Worm (Caenorhabditis elegans) whole organism, L3 larva: Measurements from ENCODE around the gene ceh-81.

Source experiments
- R02D3.7 ChIP-seq: fragments of 150-350 bp; optimal IDR thresholded peaks from 2 replicates; lab custom pipeline; 2014; ENCODE audit warnings: missing biosample characterization, missing genetic modification characterization
- ZK546.5 ChIP-seq: sonication (generic microtip); optimal IDR thresholded peaks from 2 replicates; lab custom pipeline; 2017; ENCODE audit warnings: missing biosample characterization, missing genetic modification characterization
- aly-2 ChIP-seq: fragments of 150-350 bp; optimal IDR thresholded peaks from 2 replicates; lab custom pipeline; 2014; ENCODE audit warnings: missing biosample characterization, missing genetic modification characterization
- ama-1 ChIP-seq: fragments of 150-350 bp; optimal IDR thresholded peaks from 2 replicates; lab custom pipeline; 2018
- ceh-82 ChIP-seq: fragments of 150-350 bp; optimal IDR thresholded peaks from 2 replicates; lab custom pipeline; 2014; ENCODE audit warnings: missing biosample characterization, missing genetic modification characterization
- ceh-9 ChIP-seq: sonication (generic microtip); optimal IDR thresholded peaks from 2 replicates; lab custom pipeline; 2018; ENCODE audit warnings: missing biosample characterization, missing genetic modification characterization
- daf-12 ChIP-seq: fragments of 150-350 bp; optimal IDR thresholded peaks from 2 replicates; lab custom pipeline; 2014; ENCODE audit warnings: missing biosample characterization, missing genetic modification reagents, missing genetic modification characterization
- egl-27 ChIP-seq: sonication (generic microtip); optimal IDR thresholded peaks from 4 replicates; lab custom pipeline; 2017; ENCODE audit warnings: missing biosample characterization, missing genetic modification reagents, missing genetic modification characterization
- elt-1 ChIP-seq: fragments of 150-350 bp; optimal IDR thresholded peaks from 2 replicates; lab custom pipeline; 2014; ENCODE audit warnings: missing biosample characterization, missing genetic modification characterization
- elt-3 ChIP-seq, 3 experiments: fragments of 150-350 bp in 1 of 3; sonication (generic microtip) in 2 of 3; optimal IDR thresholded peaks; 2 replicates in 2 of 3; 4 replicates in 1 of 3; lab custom pipeline; 2014 to 2017; ENCODE audit warnings: missing biosample characterization in 3 of 3, missing genetic modification characterization in 3 of 3
- jun-1 ChIP-seq: fragments of 150-350 bp; optimal IDR thresholded peaks from 2 replicates; lab custom pipeline; 2014; ENCODE audit warnings: missing biosample characterization, missing genetic modification reagents, missing genetic modification characterization
- lsy-12 ChIP-seq: sonication (generic microtip); optimal IDR thresholded peaks from 2 replicates; lab custom pipeline; 2016; ENCODE audit warnings: mild to moderate bottlenecking, missing genetic modification characterization, missing compliant biosample characterization
- mdl-1 ChIP-seq: fragments of 150-350 bp; optimal IDR thresholded peaks from 2 replicates; lab custom pipeline; 2014; ENCODE audit warnings: missing biosample characterization, missing genetic modification characterization
- mml-1 ChIP-seq: fragments of 150-350 bp; sonication (generic microtip); optimal IDR thresholded peaks from 3 replicates; lab custom pipeline; 2014; ENCODE audit warnings: missing biosample characterization, missing genetic modification characterization
- nfya-1 ChIP-seq: sonication (generic microtip); optimal IDR thresholded peaks from 2 replicates; lab custom pipeline; 2017; ENCODE audit warnings: missing genetic modification characterization, mild to moderate bottlenecking, missing compliant biosample characterization, antibody characterized with exemption, moderate library complexity; ENCODE audit not compliant: insufficient read depth
- nhr-11 ChIP-seq: fragments of 150-350 bp; optimal IDR thresholded peaks from 2 replicates; lab custom pipeline; 2014; ENCODE audit warnings: missing biosample characterization, missing genetic modification characterization
- nhr-12 ChIP-seq: fragments of 150-350 bp; optimal IDR thresholded peaks from 2 replicates; lab custom pipeline; 2014; ENCODE audit warnings: missing biosample characterization, missing genetic modification characterization
- nhr-23 ChIP-seq: fragments of 150-350 bp; optimal IDR thresholded peaks from 2 replicates; lab custom pipeline; 2014; ENCODE audit warnings: missing biosample characterization, missing genetic modification reagents, missing genetic modification characterization
- nhr-237 ChIP-seq: fragments of 150-350 bp; optimal IDR thresholded peaks from 2 replicates; lab custom pipeline; 2014; ENCODE audit warnings: missing biosample characterization, missing genetic modification characterization
- nhr-25 ChIP-seq: sonication (generic microtip); optimal IDR thresholded peaks from 2 replicates; lab custom pipeline; 2017; ENCODE audit warnings: missing biosample characterization, missing genetic modification characterization
- nhr-28 ChIP-seq: fragments of 150-350 bp; optimal IDR thresholded peaks from 2 replicates; lab custom pipeline; 2014; ENCODE audit warnings: missing biosample characterization, missing genetic modification characterization
- nhr-43 ChIP-seq: sonication (generic microtip); optimal IDR thresholded peaks from 2 replicates; lab custom pipeline; 2016; ENCODE audit warnings: mild to moderate bottlenecking, missing genetic modification characterization, missing compliant biosample characterization; ENCODE audit not compliant: poor library complexity, severe bottlenecking
- nhr-67 ChIP-seq: fragments of 150-350 bp; optimal IDR thresholded peaks from 2 replicates; lab custom pipeline; 2014; ENCODE audit warnings: missing biosample characterization, missing genetic modification characterization
- nhr-76 ChIP-seq: fragments of 150-350 bp; sonication (generic microtip); optimal IDR thresholded peaks from 5 replicates; lab custom pipeline; 2014; ENCODE audit warnings: missing biosample characterization, missing genetic modification characterization
- nhr-77 ChIP-seq: fragments of 150-350 bp; optimal IDR thresholded peaks from 2 replicates; lab custom pipeline; 2014; ENCODE audit warnings: missing biosample characterization, missing genetic modification characterization
- pqm-1 ChIP-seq: fragments of 150-350 bp; optimal IDR thresholded peaks from 2 replicates; lab custom pipeline; 2017; ENCODE audit warnings: missing biosample characterization, missing genetic modification characterization, inconsistent platforms
- skn-1 ChIP-seq: fragments of 150-350 bp; optimal IDR thresholded peaks from 2 replicates; lab custom pipeline; 2014; ENCODE audit warnings: missing biosample characterization, missing genetic modification characterization
- snpc-4 ChIP-seq: fragments of 150-350 bp; optimal IDR thresholded peaks from 2 replicates; lab custom pipeline; 2014; ENCODE audit warnings: missing biosample characterization, missing genetic modification characterization
- unc-39 ChIP-seq: sonication (generic microtip); optimal IDR thresholded peaks from 4 replicates; lab custom pipeline; 2017; ENCODE audit warnings: missing biosample characterization, missing genetic modification characterization
- unc-62 ChIP-seq: fragments of 150-350 bp; sonication (generic microtip); optimal IDR thresholded peaks from 4 replicates; lab custom pipeline; 2014; ENCODE audit warnings: missing biosample characterization, missing genetic modification reagents, missing genetic modification characterization
- zag-1 ChIP-seq: fragments of 150-350 bp; optimal IDR thresholded peaks from 2 replicates; lab custom pipeline; 2014; ENCODE audit warnings: missing biosample characterization, missing genetic modification characterization
- ztf-11 ChIP-seq: fragments of 150-350 bp; optimal IDR thresholded peaks from 2 replicates; lab custom pipeline; 2014; ENCODE audit warnings: missing biosample characterization, missing genetic modification characterization
- ztf-4 ChIP-seq: fragments of 150-350 bp; optimal IDR thresholded peaks from 2 replicates; lab custom pipeline; 2014; ENCODE audit warnings: missing biosample characterization, missing genetic modification characterization

The ceh-81 gene

ce11 chrII:1692827-1693226, 37.4 kb upstream of the ceh-81 start, which contains the start of gene fbxc-21:
fbxc-21 (minus strand) TSS chrII:1692927.
- TF ChIP-seq R02D3.7 (tag; lab: Kevin White, UChicago) = no peak
- TF ChIP-seq unc-39 (tag; lab: Kevin White, UChicago) = no peak
- no peak for TF ChIP-seq nhr-11
- TF ChIP-seq nhr-43 (tag; lab: Kevin White, UChicago) = no peak
- TF ChIP-seq ama-1 (lab: Kevin White, UChicago) = no peak
- no peak for TF ChIP-seq egl-27 (tag; lab: Kevin White, UChicago)
- TF ChIP-seq unc-62 (GFP tag; lab: Kevin White, UChicago) = no peak
- TF ChIP-seq ZK546.5 = no peak
- no peak for TF ChIP-seq ceh-9 (tag; lab: Kevin White, UChicago)
- TF ChIP-seq nhr-23 (tag; lab: Kevin White, UChicago) = no peak
- no peak for TF ChIP-seq snpc-4 (tag; lab: Kevin White, UChicago)
- no peak for TF ChIP-seq nhr-67 (tag; lab: Kevin White, UChicago)
- TF ChIP-seq lsy-12 (tag; lab: Kevin White, UChicago) = no peak
- no peak for TF ChIP-seq ztf-11

- TF ChIP-seq jun-1 (tag; lab: Kevin White, UChicago) = no peak
- no peak for TF ChIP-seq egl-27 (tag; lab: Kevin White, UChicago)
- TF ChIP-seq daf-12 (tag; lab: Kevin White, UChicago) = no peak
- TF ChIP-seq aly-2 (tag; lab: Kevin White, UChicago) = no peak
- no peak for TF ChIP-seq elt-1 (tag; lab: Kevin White, UChicago)
- TF ChIP-seq ztf-11 = no peak
- no peak for TF ChIP-seq nfya-1 (tag; lab: Kevin White, UChicago)
- TF ChIP-seq nhr-43 (tag; lab: Kevin White, UChicago) = no peak
- TF ChIP-seq snpc-4 (tag; lab: Kevin White, UChicago) = no peak
- no peak for TF ChIP-seq unc-39 (tag; lab: Kevin White, UChicago)
Measured at ce11 chrII:1694530-1694929, 35.7 kb upstream of the ceh-81 start, which contains the start of gene fbxc-26. fbxc-26 (minus strand) TSS chrII:1694630.

ce11 chrII:1695861-1696260, 34.3 kb upstream of the ceh-81 start, which contains the start of gene F58E1.13:
F58E1.13 (minus strand) TSS chrII:1695872.
- TF ChIP-seq egl-27 (tag; lab: Kevin White, UChicago) = no peak
- no peak for TF ChIP-seq elt-3 (tag; optimal IDR thresholded peaks at IDR 0.05; lab: Kevin White, UChicago)
- TF ChIP-seq daf-12 (tag; lab: Kevin White, UChicago) = no peak
- no peak for TF ChIP-seq ztf-11
- TF ChIP-seq jun-1 (tag; lab: Kevin White, UChicago) = no peak
- TF ChIP-seq unc-62 (GFP tag; lab: Kevin White, UChicago) = no peak
- no peak for TF ChIP-seq nhr-76 (tag; lab: Kevin White, UChicago)
- TF ChIP-seq skn-1 = no peak
- no peak for TF ChIP-seq nhr-12 (tag; lab: Kevin White, UChicago)
- TF ChIP-seq zag-1 (tag; lab: Kevin White, UChicago) = no peak
- no peak for TF ChIP-seq aly-2 (tag; lab: Kevin White, UChicago)
- TF ChIP-seq mml-1 = no peak
- TF ChIP-seq nhr-77 (tag; lab: Kevin White, UChicago) = no peak
- TF ChIP-seq lsy-12 (tag; lab: Kevin White, UChicago) = no peak
- no peak for TF ChIP-seq pqm-1 (tag; lab: Kevin White, UChicago)
- TF ChIP-seq nhr-28 = no peak
- no peak for TF ChIP-seq snpc-4 (tag; lab: Kevin White, UChicago)
- TF ChIP-seq mdl-1 (tag; lab: Kevin White, UChicago) = no peak

- TF ChIP-seq nhr-25 (tag; lab: Kevin White, UChicago) (no peak), mml-1 (no peak), nhr-237 (tag; lab: Kevin White, UChicago) (no peak), aly-2 (tag; lab: Kevin White, UChicago) (no peak), ceh-82 (tag; lab: Kevin White, UChicago) (no peak)
Measured at ce11 chrII:1703363-1703762, 26.8 kb upstream of the ceh-81 start, which contains the start of gene fbxb-47. fbxb-47 (minus strand) TSS chrII:1703463.

ce11 chrII:1706385-1706784, 23.8 kb upstream of the ceh-81 start, which contains the start of gene sdz-18:
sdz-18 (minus strand) TSS chrII:1706485.
- TF ChIP-seq unc-39 (tag; lab: Kevin White, UChicago) (no peak), nhr-77 (tag; lab: Kevin White, UChicago) (no peak), R02D3.7 (tag; lab: Kevin White, UChicago) (no peak), ztf-4 (tag; lab: Kevin White, UChicago) (no peak), unc-62 (GFP tag; lab: Kevin White, UChicago) (no peak)
